Fruit fly (Drosophila melanogaster): Measurements from ENCODE around the gene Gal.

The Gal gene

dm6 chr2L:5986094-5986493, 20.5 kb downstream of the Gal start, which contains the start of gene ifc (continued):
- TF ChIP-seq CG32767 (GFP tag; IDR thresholded peaks at IDR 0.05) (no peak), ato (GFP tag; IDR thresholded peaks at IDR 0.05; ENCODE audit: partially characterized antibody) (no peak), zen (tag; optimal IDR thresholded peaks at IDR 0.05) (peak; percentile 22), maf-S (GFP tag; optimal IDR thresholded peaks at IDR 0.05) (peak; percentile 43), Myb (GFP tag; optimal IDR thresholded peaks at IDR 0.05) (peak; percentile 70), CG17912 (GFP tag; optimal IDR thresholded peaks at IDR 0.05) (no peak), slou (GFP tag; optimal IDR thresholded peaks at IDR 0.05) (peak; percentile 22), mam (GFP tag; optimal IDR thresholded peaks at IDR 0.05) (peak; percentile 77), CG18476 (GFP tag; optimal IDR thresholded peaks at IDR 0.05) (peak; percentile 76), nerfin-1 (tag; optimal IDR thresholded peaks at IDR 0.05) (peak; percentile 28), CG4360 (GFP tag; IDR thresholded peaks at IDR 0.05) (no peak), CG10267 (tag; optimal IDR thresholded peaks at IDR 0.05) (peak; percentile 77), bab2 (GFP tag; optimal IDR thresholded peaks at IDR 0.05) (peak; percentile 49), CG2199 (GFP tag; IDR thresholded peaks at IDR 0.05) (no peak), tin (GFP tag; optimal IDR thresholded peaks at IDR 0.05) (peak; percentile 35), CG8388 (GFP tag; optimal IDR thresholded peaks at IDR 0.05) (peak; percentile 15), CG5953 (GFP tag; IDR thresholded peaks at IDR 0.05) (no peak), CG7928 (GFP tag; optimal IDR thresholded peaks at IDR 0.05) (peak; percentile 98), Hmr (GFP tag; optimal IDR thresholded peaks at IDR 0.05) (peak; percentile 73), nom (GFP tag; optimal IDR thresholded peaks at IDR 0.05) (peak; percentile 46), Hr51 (GFP tag; optimal IDR thresholded peaks at IDR 0.05) (peak in 1 of 2 experiments; percentile 21), B-H2 (GFP tag; optimal IDR thresholded peaks at IDR 0.05) (peak; percentile 76), CG18011 (GFP tag; optimal IDR thresholded peaks at IDR 0.05) (peak; percentile 10), en (GFP tag; optimal IDR thresholded peaks at IDR 0.05) (peak; percentile 1), CG31365 (tag; optimal IDR thresholded peaks at IDR 0.05) (peak; percentile 13), hkb (optimal IDR thresholded peaks at IDR 0.05) (peak; percentile 79), hkb (GFP tag; IDR thresholded peaks at IDR 0.05) (no peak), Ets65A (GFP tag) (peak; percentile 95), Side (GFP tag; optimal IDR thresholded peaks at IDR 0.05) (peak; percentile 32), Rfx (GFP tag; IDR thresholded peaks at IDR 0.05) (no peak), Bteb2 (GFP tag; optimal IDR thresholded peaks at IDR 0.05) (peak; percentile 47), ind (GFP tag; optimal IDR thresholded peaks at IDR 0.05) (peak; percentile 55), CG12219 (GFP tag; optimal IDR thresholded peaks at IDR 0.05) (peak; percentile 5), Meics (GFP tag; optimal IDR thresholded peaks at IDR 0.05) (peak; percentile 61), CG9932 (GFP tag; IDR thresholded peaks at IDR 0.05) (no peak), HmgD (GFP tag; optimal IDR thresholded peaks at IDR 0.05) (peak; percentile 69), CG7786 (GFP tag; optimal IDR thresholded peaks at IDR 0.05) (peak; percentile 54), kay (GFP tag; optimal IDR thresholded peaks at IDR 0.05) (peak; percentile 52), CG12391 (tag; optimal IDR thresholded peaks at IDR 0.05) (peak; percentile 74), CG8924 (tag; optimal IDR thresholded peaks at IDR 0.05) (peak; percentile 61), Nf-YA (GFP tag; IDR thresholded peaks at IDR 0.05) (no peak), CG13624 (GFP tag; optimal IDR thresholded peaks at IDR 0.05) (peak; percentile 81), Sry-δ (GFP tag; optimal IDR thresholded peaks at IDR 0.05) (peak; percentile 82), tap (tag; optimal IDR thresholded peaks at IDR 0.05) (peak; percentile 38), Lim3 (GFP tag; IDR thresholded peaks at IDR 0.05) (no peak), trh (GFP tag; optimal IDR thresholded peaks at IDR 0.05) (peak; percentile 4), CG2120 (GFP tag; optimal IDR thresholded peaks at IDR 0.05) (peak; percentile 80), HLH54F (GFP tag; optimal IDR thresholded peaks at IDR 0.05) (peak; percentile 65), CG15269 (tag; optimal IDR thresholded peaks at IDR 0.05) (peak; percentile 61), CG1647 (GFP tag; optimal IDR thresholded peaks at IDR 0.05) (peak; percentile 37), CG42726 (GFP tag; IDR thresholded peaks at IDR 0.05; ENCODE audit: partially characterized antibody) (no peak), esg (GFP tag; conservative IDR thresholded peaks at IDR 0.05) (no peak)

Measured in whole organism, embryonic.